Fruit fly (Drosophila melanogaster) whole organism, embryonic: Measurements from ENCODE around the gene Gr61a.

Experiments used
- CG11398 ChIP-seq: fragments of 200-800 bp; sonication (Bioruptor generic); optimal IDR thresholded peaks from 2 replicates; lab custom pipeline; 2016; ENCODE audit warnings: missing biosample characterization, missing genetic modification characterization
- CG11695 ChIP-seq: fragments of 200-800 bp; sonication (Bioruptor generic); IDR thresholded peaks from 3 replicates; pipeline ENCODE4 v1.3.6; 2022; ENCODE audit warnings: missing biosample characterization, missing genetic modification characterization
- CG13123 ChIP-seq: fragments of 200-800 bp; sonication (Bioruptor generic); optimal IDR thresholded peaks from 2 replicates; lab custom pipeline; 2016; ENCODE audit warnings: missing biosample characterization, missing genetic modification characterization
- CG1529 ChIP-seq: fragments of 200-800 bp; sonication (Bioruptor generic); optimal IDR thresholded peaks from 3 replicates; lab custom pipeline; 2018; ENCODE audit warnings: missing biosample characterization, missing genetic modification characterization
- CG1647 ChIP-seq: fragments of 200-800 bp; sonication (Bioruptor generic); optimal IDR thresholded peaks from 3 replicates; lab custom pipeline; 2016; ENCODE audit warnings: missing biosample characterization, missing genetic modification characterization
- CG16813 ChIP-seq: fragments of 200-800 bp; sonication (Bioruptor generic); IDR thresholded peaks from 3 replicates; pipeline ENCODE4 v1.3.6; 2022; ENCODE audit warnings: missing biosample characterization, missing genetic modification characterization; ENCODE audit not compliant: partially characterized antibody
- CG17186 ChIP-seq: fragments of 200-800 bp; sonication (Bioruptor generic); optimal IDR thresholded peaks from 3 replicates; lab custom pipeline; 2017; ENCODE audit warnings: missing biosample characterization, missing genetic modification reagents, missing genetic modification characterization
- CG17328 ChIP-seq: fragments of 200-800 bp; sonication (Bioruptor generic); IDR thresholded peaks from 2 replicates; pipeline ENCODE4 v1.3.6; 2022; ENCODE audit warnings: missing biosample characterization, missing genetic modification characterization
- CG17802 ChIP-seq: fragments of 200-800 bp; sonication (Bioruptor generic); optimal IDR thresholded peaks from 2 replicates; lab custom pipeline; 2018; ENCODE audit warnings: missing biosample characterization, mild to moderate bottlenecking, missing genetic modification characterization, moderate library complexity
- CG18599 ChIP-seq: fragments of 200-800 bp; sonication (Bioruptor generic); optimal IDR thresholded peaks from 3 replicates; lab custom pipeline; 2017; ENCODE audit warnings: missing biosample characterization, missing genetic modification characterization, mild to moderate bottlenecking, moderate library complexity, missing genetic modification reagents
- CG2129 ChIP-seq: fragments of 200-800 bp; sonication (Bioruptor generic); IDR thresholded peaks from 2 replicates; pipeline ENCODE4 v1.3.6; 2022; ENCODE audit warnings: missing biosample characterization, missing genetic modification characterization; ENCODE audit not compliant: partially characterized antibody
- CG2712 ChIP-seq: fragments of 200-800 bp; optimal IDR thresholded peaks from 3 replicates; lab custom pipeline; 2019; ENCODE audit warnings: missing biosample characterization, mild to moderate bottlenecking, missing genetic modification characterization, moderate library complexity
- CG32532 ChIP-seq: fragments of 200-800 bp; sonication (Bioruptor generic); IDR thresholded peaks from 2 replicates; pipeline ENCODE4 v1.3.6; 2022; ENCODE audit warnings: missing biosample characterization, missing genetic modification characterization
- CG4617 ChIP-seq: fragments of 200-800 bp; sonication (Bioruptor generic); optimal IDR thresholded peaks from 3 replicates; lab custom pipeline; 2016; ENCODE audit warnings: missing biosample characterization, missing genetic modification characterization, borderline replicate concordance
- CG4854 ChIP-seq: fragments of 200-800 bp; sonication (Bioruptor generic); optimal IDR thresholded peaks from 2 replicates; lab custom pipeline; 2016; ENCODE audit warnings: missing biosample characterization, missing genetic modification characterization, inconsistent platforms
- CG6683 ChIP-seq: fragments of 200-800 bp; sonication (Bioruptor generic); optimal IDR thresholded peaks from 2 replicates; lab custom pipeline; 2017; ENCODE audit warnings: missing biosample characterization, mild to moderate bottlenecking, missing genetic modification characterization, missing genetic modification reagents
- CG6689 ChIP-seq: fragments of 200-800 bp; sonication (Bioruptor generic); IDR thresholded peaks from 2 replicates; pipeline ENCODE4 v1.3.6; 2022; ENCODE audit warnings: missing biosample characterization, missing genetic modification characterization
- CG6765 ChIP-seq: fragments of 200-800 bp; sonication (Bioruptor generic); optimal IDR thresholded peaks from 3 replicates; lab custom pipeline; 2017; ENCODE audit warnings: missing biosample characterization, mild to moderate bottlenecking, missing genetic modification characterization
- CG6854 ChIP-seq: fragments of 200-800 bp; sonication (Bioruptor generic); optimal IDR thresholded peaks from 3 replicates; lab custom pipeline; 2017; ENCODE audit warnings: missing biosample characterization, mild to moderate bottlenecking, missing genetic modification characterization
- Dll ChIP-seq: fragments of 200-800 bp; sonication (Bioruptor generic); IDR thresholded peaks from 4 replicates; pipeline ENCODE4 v1.3.6; 2022; ENCODE audit warnings: missing biosample characterization, missing genetic modification characterization; ENCODE audit not compliant: partially characterized antibody
- Dp ChIP-seq: fragments of 200-800 bp; sonication (Bioruptor generic); optimal IDR thresholded peaks from 2 replicates; lab custom pipeline; 2018; ENCODE audit warnings: missing biosample characterization, mild to moderate bottlenecking, missing genetic modification characterization, moderate library complexity
- Ets97D ChIP-seq: fragments of 200-800 bp; sonication (Bioruptor generic); optimal IDR thresholded peaks from 3 replicates; lab custom pipeline; 2016; ENCODE audit warnings: missing biosample characterization, missing genetic modification characterization
- Hmx ChIP-seq: fragments of 200-800 bp; sonication (Bioruptor generic); optimal IDR thresholded peaks from 2 replicates; lab custom pipeline; 2016; ENCODE audit warnings: missing biosample characterization, missing genetic modification characterization
- Hr51 ChIP-seq, 2 experiments: fragments of 200-800 bp; sonication (Bioruptor generic); optimal IDR thresholded peaks; 2 replicates in 1 of 2; 3 replicates in 1 of 2; lab custom pipeline; 2016 to 2018; ENCODE audit warnings: missing biosample characterization in 2 of 2, missing genetic modification characterization in 2 of 2, mild to moderate bottlenecking in 1 of 2, moderate library complexity in 1 of 2
- Lhr ChIP-seq: fragments of 200-800 bp; sonication (Bioruptor generic); optimal IDR thresholded peaks from 3 replicates; lab custom pipeline; 2017; ENCODE audit warnings: mild to moderate bottlenecking, missing biosample characterization, missing genetic modification reagents, missing genetic modification characterization
- Mad ChIP-seq: fragments of 200-800 bp; sonication (Bioruptor generic); optimal IDR thresholded peaks from 2 replicates; lab custom pipeline; 2016; ENCODE audit warnings: missing biosample characterization, missing genetic modification characterization
- Meics ChIP-seq: fragments of 200-800 bp; sonication (Bioruptor generic); optimal IDR thresholded peaks from 2 replicates; lab custom pipeline; 2017; ENCODE audit warnings: missing biosample characterization, mild to moderate bottlenecking, missing genetic modification characterization
- Nf-YA ChIP-seq: fragments of 200-800 bp; sonication (Bioruptor generic); IDR thresholded peaks from 2 replicates; pipeline ENCODE4 v1.3.6; 2022; ENCODE audit warnings: missing biosample characterization, missing genetic modification characterization
- Oli ChIP-seq: fragments of 200-800 bp; sonication (Bioruptor generic); optimal IDR thresholded peaks from 2 replicates; lab custom pipeline; 2018; ENCODE audit warnings: missing biosample characterization, mild to moderate bottlenecking, missing genetic modification characterization, moderate library complexity
- Optix ChIP-seq: fragments of 200-800 bp; sonication (Bioruptor generic); IDR thresholded peaks from 3 replicates; pipeline ENCODE4 v1.3.6; 2022; ENCODE audit warnings: missing biosample characterization, missing genetic modification characterization
- Sry-δ ChIP-seq: fragments of 200-800 bp; sonication (Bioruptor generic); optimal IDR thresholded peaks from 2 replicates; lab custom pipeline; 2016; ENCODE audit warnings: missing biosample characterization, missing genetic modification characterization
- Stat92E ChIP-seq, 3 experiments: fragments of >200 bp in 2 of 3; fragments of 200-800 bp in 1 of 3; sonication (Bioruptor generic) in 1 of 3; optimal IDR thresholded peaks; 2 replicates each; lab custom pipeline; 2017 to 2019; ENCODE audit warnings: missing biosample characterization in 3 of 3, missing genetic modification characterization in 3 of 3, mild to moderate bottlenecking in 1 of 3, moderate library complexity in 1 of 3
- Tbp ChIP-seq: fragments of >200 bp; optimal IDR thresholded peaks from 2 replicates; lab custom pipeline; 2018; ENCODE audit warnings: missing biosample characterization, missing genetic modification characterization
- Xbp1 ChIP-seq: fragments of 200-800 bp; sonication (Bioruptor generic); optimal IDR thresholded peaks from 3 replicates; lab custom pipeline; 2016; ENCODE audit warnings: missing biosample characterization, mild to moderate bottlenecking, missing genetic modification characterization
- ase ChIP-seq: fragments of 200-800 bp; sonication (Bioruptor generic); IDR thresholded peaks from 3 replicates; pipeline ENCODE4 v1.3.6; 2022; ENCODE audit warnings: missing biosample characterization, missing genetic modification characterization
- bsh ChIP-seq, 2 experiments: fragments of 200-800 bp; sonication (Bioruptor generic); optimal IDR thresholded peaks; 2 replicates each; lab custom pipeline; 2017 to 2018; ENCODE audit warnings: mild to moderate bottlenecking in 2 of 2, missing biosample characterization in 2 of 2, missing genetic modification characterization in 2 of 2, moderate library complexity in 1 of 2
- corto ChIP-seq: fragments of 200-800 bp; sonication (Bioruptor generic); optimal IDR thresholded peaks from 2 replicates; lab custom pipeline; 2016; ENCODE audit warnings: missing biosample characterization, mild to moderate bottlenecking, missing genetic modification characterization, moderate library complexity
- fru ChIP-seq: fragments of >200 bp; optimal IDR thresholded peaks from 2 replicates; lab custom pipeline; 2017
- h ChIP-seq: fragments of >200 bp; optimal IDR thresholded peaks from 2 replicates; lab custom pipeline; 2017
- mld ChIP-seq: fragments of 200-800 bp; sonication (Bioruptor generic); IDR thresholded peaks from 3 replicates; pipeline ENCODE4 v1.3.6; 2022; ENCODE audit warnings: missing biosample characterization, missing genetic modification characterization; ENCODE audit not compliant: partially characterized antibody
- nmo ChIP-seq: fragments of 200-800 bp; sonication (Bioruptor generic); optimal IDR thresholded peaks from 2 replicates; lab custom pipeline; 2018; ENCODE audit warnings: missing biosample characterization, mild to moderate bottlenecking, missing genetic modification characterization, moderate library complexity
- sim ChIP-seq: fragments of 200-800 bp; sonication (Bioruptor generic); IDR thresholded peaks from 2 replicates; pipeline ENCODE4 v1.3.6; 2022; ENCODE audit warnings: missing biosample characterization, missing genetic modification characterization
- slou ChIP-seq: fragments of 200-800 bp; sonication (Bioruptor generic); optimal IDR thresholded peaks from 3 replicates; lab custom pipeline; 2016; ENCODE audit warnings: missing biosample characterization, missing genetic modification characterization
- so ChIP-seq: fragments of 200-800 bp; sonication (Bioruptor generic); IDR thresholded peaks from 3 replicates; pipeline ENCODE4 v1.3.6; 2022; ENCODE audit warnings: missing biosample characterization, missing genetic modification characterization
- tgo ChIP-seq: fragments of 200-800 bp; sonication (Bioruptor generic); IDR thresholded peaks from 3 replicates; pipeline ENCODE4 v1.3.6; 2022; ENCODE audit warnings: missing biosample characterization, missing genetic modification characterization
- tx ChIP-seq: fragments of 200-800 bp; sonication (Bioruptor generic); optimal IDR thresholded peaks from 2 replicates; lab custom pipeline; 2016; ENCODE audit warnings: missing biosample characterization, missing genetic modification characterization
- z ChIP-seq: fragments of 200-800 bp; sonication (Bioruptor generic); IDR thresholded peaks from 3 replicates; pipeline ENCODE4 v1.3.6; 2022; ENCODE audit warnings: missing biosample characterization, missing genetic modification characterization
- zen2 ChIP-seq: fragments of 200-800 bp; sonication (Bioruptor generic); IDR thresholded peaks from 3 replicates; pipeline ENCODE4 v1.3.6; 2022; ENCODE audit warnings: missing biosample characterization, missing genetic modification characterization; ENCODE audit not compliant: partially characterized antibody

Gr61a gene

DNA sequence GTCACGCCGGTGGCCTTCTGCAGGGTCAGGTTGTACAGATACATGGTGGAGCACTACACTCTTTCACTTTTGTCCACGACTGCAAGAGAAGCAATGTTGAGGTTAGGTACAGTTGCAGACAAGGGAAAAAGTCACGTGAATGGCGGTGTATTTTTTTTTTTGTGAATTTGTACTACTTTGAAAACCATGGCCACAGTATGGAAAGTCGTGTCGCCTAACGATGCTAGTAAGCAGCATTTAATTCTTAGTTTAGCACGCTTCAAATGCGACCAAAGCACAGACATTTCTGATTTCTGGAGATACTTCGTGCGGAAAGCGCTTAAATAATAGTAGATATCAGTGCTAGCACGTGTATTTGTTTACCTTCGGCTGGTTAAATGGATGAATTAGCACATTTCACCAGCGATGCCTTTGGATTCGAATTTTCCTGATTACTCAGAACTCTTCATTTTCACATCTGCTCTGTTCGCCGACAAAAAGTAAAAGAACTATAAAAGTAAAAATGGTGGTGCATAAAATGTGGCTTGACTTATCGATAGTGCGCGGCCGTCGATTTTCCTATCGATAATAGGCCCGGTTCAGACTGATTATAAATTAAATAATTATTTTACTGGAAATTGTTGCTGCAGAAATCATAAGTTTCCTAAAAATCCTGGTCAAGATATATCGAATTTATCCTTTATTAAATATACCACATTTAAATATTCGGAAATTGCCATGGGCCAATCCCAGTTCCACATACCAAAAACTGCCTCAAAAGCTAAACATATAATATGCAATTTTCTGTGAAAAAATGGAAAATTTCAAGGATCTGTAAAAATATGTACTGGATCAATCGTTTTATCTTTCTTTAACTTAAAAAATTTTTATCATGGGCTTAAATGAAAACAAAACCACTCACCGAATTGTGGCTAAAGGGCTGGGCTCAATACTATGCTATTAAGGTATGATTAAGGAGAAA, 8.1 kb upstream of the Gr61a start, which contains the start of gene Sf3b3 (continued):
- TF ChIP-seq so (GFP tag; lab: Robert Waterston, UW) (no peak), slou (GFP tag; lab: Kevin White, UChicago) (no peak), Oli (tag; lab: Kevin White, UChicago) (no peak), nmo (GFP tag; lab: Kevin White, UChicago) (no peak), Mad (no peak), Dp (GFP tag; lab: Kevin White, UChicago) (peak; percentile 12), CG2129 (GFP tag; lab: Robert Waterston, UW) (peak; percentile 24; the same call in 1 of the 2 replicates), CG16813 (GFP tag; lab: Robert Waterston, UW) (peak; percentile 54), CG6854 (no peak), h (lab: Kevin White, UChicago) (no peak), CG17328 (0 out of 2 replicates have a peak, but pooled peaks have one; percentile 4), Meics (GFP tag; lab: Kevin White, UChicago) (peak; percentile 1), Lhr (no peak), tgo (GFP tag; lab: Robert Waterston, UW) (no peak), CG4854 (GFP tag; lab: Kevin White, UChicago) (no peak), Dll (GFP tag; lab: Robert Waterston, UW) (peak; percentile 68; the same call in 3 of the 4 replicates), Ets97D (GFP tag; lab: Kevin White, UChicago) (peak; percentile 45), CG17802 (tag; lab: Kevin White, UChicago) (peak; percentile 99), CG6765 (no peak), Hr51 (GFP tag; optimal IDR thresholded peaks at IDR 0.05; lab: Kevin White, UChicago) (no peak), CG1529 (no peak), corto (GFP tag; lab: Kevin White, UChicago) (no peak), Sry-δ (peak; percentile 74), Stat92E (GFP tag; optimal IDR thresholded peaks at IDR 0.05; lab: Kevin White, UChicago) (peak in 1 of 3 experiments; percentile 59), z (no peak), sim (GFP tag; lab: Robert Waterston, UW) (no peak), CG13123 (GFP tag; lab: Kevin White, UChicago) (no peak), Nf-YA (GFP tag; lab: Robert Waterston, UW) (no peak), CG6683 (GFP tag; lab: Kevin White, UChicago) (no peak), CG2712 (peak; percentile 46), tx (no peak), CG1647 (GFP tag; lab: Kevin White, UChicago) (no peak), CG17186 (GFP tag; lab: Kevin White, UChicago) (peak; percentile 27), CG4617 (GFP tag; lab: Kevin White, UChicago) (no peak), fru (lab: Kevin White, UChicago) (no peak), Xbp1 (GFP tag; lab: Kevin White, UChicago) (no peak), CG11398 (GFP tag; lab: Kevin White, UChicago) (no peak), CG32532 (peak; percentile 35; the same call in 1 of the 2 replicates), Tbp (GFP tag; lab: Kevin White, UChicago) (no peak), mld (GFP tag; lab: Robert Waterston, UW) (peak; percentile 62; the same call in 1 of the 3 replicates), bsh (GFP tag; optimal IDR thresholded peaks at IDR 0.05; lab: Kevin White, UChicago) (no peak), zen2 (GFP tag; lab: Robert Waterston, UW) (peak; percentile 47; the same call in 1 of the 3 replicates), Optix (GFP tag; lab: Robert Waterston, UW) (no peak), ase (GFP tag; lab: Robert Waterston, UW) (no peak), CG6689 (no peak), Hmx (GFP tag; lab: Kevin White, UChicago) (no peak), CG11695 (GFP tag; lab: Robert Waterston, UW) (0 out of 3 replicates have a peak, but pooled peaks have one; percentile 5), CG18599 (GFP tag; lab: Kevin White, UChicago) (no peak)
